Fruit fly (Drosophila melanogaster): ENCODE results near the gene CG10097.

DNA sequence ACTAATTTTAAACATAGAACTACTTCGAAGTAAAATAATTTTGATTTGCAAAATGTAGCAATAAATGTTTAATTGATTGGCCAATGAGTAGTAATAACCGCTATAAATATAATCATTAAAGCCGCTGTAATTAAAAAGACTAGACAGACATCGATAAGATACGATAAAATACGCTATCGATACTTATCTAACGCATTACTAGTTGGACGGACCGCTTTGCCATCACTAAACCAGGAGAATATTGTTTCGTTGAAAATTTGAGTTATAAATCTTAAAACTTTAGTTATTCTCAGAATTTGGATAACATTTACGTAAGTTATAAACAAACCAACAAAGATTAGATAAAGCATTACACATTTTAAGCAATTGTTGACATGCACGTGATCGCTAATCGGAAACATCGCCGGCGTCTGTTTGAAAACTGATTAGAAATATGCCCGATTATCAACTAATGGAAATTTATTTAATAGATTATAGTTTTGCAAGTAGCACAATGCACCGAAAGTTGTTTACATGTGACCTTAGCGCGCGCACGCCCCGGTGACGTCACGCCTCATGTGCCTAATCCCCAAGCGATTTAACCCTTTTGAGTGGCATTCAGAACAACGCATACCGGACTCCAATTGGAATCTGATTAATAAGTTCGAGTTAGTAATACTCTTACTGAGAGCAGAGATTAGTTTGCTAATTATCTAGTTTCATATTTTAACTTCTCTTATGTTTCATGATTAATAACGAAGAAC, 43.8 kb upstream of the CG10097 start, which contains the start of gene Desat1:
- TF ChIP-seq usp (GFP tag; optimal IDR thresholded peaks at IDR 0.05) (no peak), psq (optimal IDR thresholded peaks at IDR 0.05) (no peak), EcR (GFP tag; optimal IDR thresholded peaks at IDR 0.05) (no peak), CG8478 (optimal IDR thresholded peaks at IDR 0.05) (no peak), pan (optimal IDR thresholded peaks at IDR 0.05) (no peak)
